Worm (Caenorhabditis elegans): ENCODE results near the gene jmjd-5.

DNA sequence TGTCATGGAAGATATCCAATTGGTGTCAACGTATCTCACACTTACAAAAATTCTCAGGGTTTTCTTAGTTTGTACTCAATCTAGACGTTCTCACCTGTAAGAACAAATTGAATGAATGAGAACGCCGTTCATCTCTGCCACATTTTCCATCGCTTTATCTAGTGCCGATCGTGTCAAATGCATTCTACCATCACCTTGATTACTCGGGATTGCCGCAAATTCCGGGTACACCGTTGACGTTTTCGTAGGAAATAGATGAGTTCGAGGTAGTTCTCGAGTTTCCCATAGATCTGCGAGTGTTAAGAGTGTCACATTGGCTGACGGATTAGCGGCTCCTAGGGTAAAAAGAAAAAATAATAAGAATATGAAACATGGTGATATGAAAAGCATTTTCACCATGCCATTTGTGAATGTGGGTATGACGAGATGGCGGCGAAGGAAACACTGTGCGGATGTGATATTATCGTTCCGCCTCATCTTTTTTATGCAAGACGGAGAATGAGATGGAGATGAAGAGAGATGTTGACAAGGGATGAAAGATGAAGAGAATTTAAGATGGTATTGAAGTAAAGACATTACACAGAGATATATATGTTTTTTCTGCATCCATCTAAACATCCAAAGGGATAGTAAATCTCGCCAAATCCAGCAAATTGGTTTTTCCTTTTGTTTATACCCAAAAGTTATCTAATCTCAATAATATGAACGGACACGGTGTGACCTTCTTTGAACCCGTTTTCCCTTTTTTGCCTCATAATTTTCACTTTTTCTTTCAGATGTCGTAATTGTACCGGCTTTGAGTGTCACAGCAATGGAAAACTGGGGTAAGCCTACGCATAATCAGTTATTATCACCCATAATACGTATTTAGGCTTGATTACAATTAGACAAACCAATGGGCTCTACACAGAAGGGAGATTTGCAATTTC lies 33.9 kb upstream of the jmjd-5 start, which contains the start of gene lact-8:
- TF ChIP-seq efl-1 (GFP tag; optimal IDR thresholded peaks at IDR 0.05) (no peak), unc-62 (GFP tag; optimal IDR thresholded peaks at IDR 0.05) (no peak), hlh-26 (GFP tag; conservative IDR thresholded peaks at IDR 0.05) (no peak), chd-7 (tag; optimal IDR thresholded peaks at IDR 0.05) (no peak), snpc-4 (GFP tag; optimal IDR thresholded peaks at IDR 0.05) (no peak), snpc-4 (tag; optimal IDR thresholded peaks at IDR 0.05) (no peak), F55B11.4 (tag; optimal IDR thresholded peaks at IDR 0.05; ENCODE audit: borderline replicate concordance, insufficient read depth) (no peak), Y56A3A.18 (GFP tag; IDR thresholded peaks at IDR 0.05) (no peak), F49E8.2 (tag; optimal IDR thresholded peaks at IDR 0.05; ENCODE audit: insufficient read depth) (no peak), unc-130 (GFP tag; optimal IDR thresholded peaks at IDR 0.05) (no peak), K11D2.4 (GFP tag; IDR thresholded peaks at IDR 0.05) (no peak)

Data from whole organism, young adult.